Fruit fly (Drosophila melanogaster) whole organism, embryonic: Measurements from ENCODE around the gene Hf.
A peak's percentile ranks its signal among the peaks of the same experiment; 100 is the strongest.

ENCODE experiments used
- BEAF-32 ChIP-seq: fragments of 200-800 bp; sonication (Bioruptor generic); optimal IDR thresholded peaks from 3 replicates; lab custom pipeline; 2017; ENCODE audit warnings: missing biosample characterization, missing genetic modification characterization, mild to moderate bottlenecking, moderate library complexity, missing genetic modification reagents
- CG10147 ChIP-seq: fragments of 200-800 bp; sonication (Bioruptor generic); optimal IDR thresholded peaks from 2 replicates; lab custom pipeline; 2019; ENCODE audit warnings: missing biosample characterization, mild to moderate bottlenecking, missing genetic modification characterization, moderate library complexity
- CG12104 ChIP-seq: fragments of 200-800 bp; sonication (Bioruptor generic); optimal IDR thresholded peaks from 3 replicates; lab custom pipeline; 2016; ENCODE audit warnings: missing biosample characterization, missing genetic modification characterization
- CG1233 ChIP-seq: fragments of 200-800 bp; sonication (Bioruptor generic); optimal IDR thresholded peaks from 4 replicates; lab custom pipeline; 2018; ENCODE audit warnings: missing biosample characterization, mild to moderate bottlenecking, missing genetic modification characterization
- CG12659 ChIP-seq: fragments of 200-800 bp; sonication (Bioruptor generic); optimal IDR thresholded peaks from 3 replicates; lab custom pipeline; 2017; ENCODE audit warnings: mild to moderate bottlenecking, missing biosample characterization, missing genetic modification reagents, missing genetic modification characterization
- CG12942 ChIP-seq: fragments of 200-800 bp; sonication (Bioruptor generic); optimal IDR thresholded peaks from 3 replicates; lab custom pipeline; 2016; ENCODE audit warnings: missing biosample characterization, missing genetic modification characterization
- CG13287 ChIP-seq: fragments of 200-800 bp; sonication (Bioruptor generic); IDR thresholded peaks from 2 replicates; pipeline ENCODE4 v1.3.6; 2022; ENCODE audit warnings: missing biosample characterization, missing genetic modification characterization; ENCODE audit not compliant: partially characterized antibody
- CG14014 ChIP-seq: fragments of 200-800 bp; sonication (Bioruptor generic); IDR thresholded peaks from 2 replicates; pipeline ENCODE4 v1.3.6; 2022; ENCODE audit warnings: missing biosample characterization, missing genetic modification characterization
- CG15011 ChIP-seq: fragments of 200-800 bp; sonication (Bioruptor generic); optimal IDR thresholded peaks from 3 replicates; lab custom pipeline; 2018; ENCODE audit warnings: missing biosample characterization, mild to moderate bottlenecking, missing genetic modification characterization
- CG1603 ChIP-seq: fragments of 200-800 bp; sonication (Bioruptor generic); optimal IDR thresholded peaks from 2 replicates; lab custom pipeline; 2019; ENCODE audit warnings: missing biosample characterization, mild to moderate bottlenecking, missing genetic modification characterization, moderate library complexity
- CG17612 ChIP-seq: fragments of 200-800 bp; sonication (Bioruptor generic); IDR thresholded peaks from 2 replicates; pipeline ENCODE4 v1.3.6; 2022; ENCODE audit warnings: missing biosample characterization, missing genetic modification characterization
- CG18476 ChIP-seq: fragments of 200-800 bp; sonication (Bioruptor generic); optimal IDR thresholded peaks from 2 replicates; lab custom pipeline; 2016; ENCODE audit warnings: missing biosample characterization, mild to moderate bottlenecking, missing genetic modification characterization
- CG18619 ChIP-seq: fragments of 200-800 bp; sonication (Bioruptor generic); optimal IDR thresholded peaks from 3 replicates; lab custom pipeline; 2017; ENCODE audit warnings: missing biosample characterization, mild to moderate bottlenecking, missing genetic modification characterization
- CG2116 ChIP-seq: fragments of 200-800 bp; sonication (Bioruptor generic); optimal IDR thresholded peaks from 3 replicates; lab custom pipeline; 2018; ENCODE audit warnings: missing biosample characterization, mild to moderate bottlenecking, missing genetic modification characterization
- CG30020 ChIP-seq: fragments of 200-800 bp; optimal IDR thresholded peaks from 2 replicates; lab custom pipeline; 2019; ENCODE audit warnings: missing biosample characterization, mild to moderate bottlenecking, missing genetic modification characterization, moderate library complexity
- CG30431 ChIP-seq: fragments of 200-800 bp; sonication (Bioruptor generic); optimal IDR thresholded peaks from 2 replicates; lab custom pipeline; 2017; ENCODE audit warnings: missing biosample characterization, missing genetic modification characterization
- CG3163 ChIP-seq: fragments of 200-800 bp; sonication (Bioruptor generic); optimal IDR thresholded peaks from 3 replicates; lab custom pipeline; 2016; ENCODE audit warnings: missing biosample characterization, missing genetic modification characterization
- CG3407 ChIP-seq: fragments of 200-800 bp; sonication (Bioruptor generic); optimal IDR thresholded peaks from 2 replicates; lab custom pipeline; 2018; ENCODE audit warnings: missing biosample characterization, mild to moderate bottlenecking, missing genetic modification characterization
- CG34422 ChIP-seq: fragments of 200-800 bp; sonication (Bioruptor generic); IDR thresholded peaks from 3 replicates; pipeline ENCODE4 v1.3.6; 2022; ENCODE audit warnings: missing biosample characterization, missing genetic modification characterization
- CG3847 ChIP-seq: fragments of 200-800 bp; sonication (Bioruptor generic); IDR thresholded peaks from 2 replicates; pipeline ENCODE4 v1.3.6; 2022; ENCODE audit warnings: missing biosample characterization, missing genetic modification characterization
- CG4360 ChIP-seq: fragments of 200-800 bp; sonication (Bioruptor generic); IDR thresholded peaks from 2 replicates; pipeline ENCODE4 v1.3.6; 2022; ENCODE audit warnings: missing biosample characterization, missing genetic modification characterization
- CG5180 ChIP-seq: fragments of 200-800 bp; sonication (Bioruptor generic); optimal IDR thresholded peaks from 3 replicates; lab custom pipeline; 2017; ENCODE audit warnings: missing biosample characterization, missing genetic modification characterization, mild to moderate bottlenecking, moderate library complexity, missing genetic modification reagents
- CG6175 ChIP-seq: fragments of 200-800 bp; sonication (Bioruptor generic); IDR thresholded peaks from 3 replicates; pipeline ENCODE4 v1.3.6; 2022; ENCODE audit warnings: missing biosample characterization, missing genetic modification characterization
- CG6272 ChIP-seq: fragments of 200-800 bp; sonication (Bioruptor generic); IDR thresholded peaks from 2 replicates; pipeline ENCODE4 v1.3.6; 2022; ENCODE audit warnings: missing biosample characterization, missing genetic modification characterization
- CG7839 ChIP-seq: fragments of 200-800 bp; sonication (Bioruptor generic); optimal IDR thresholded peaks from 3 replicates; lab custom pipeline; 2018; ENCODE audit warnings: missing biosample characterization, mild to moderate bottlenecking, missing genetic modification characterization, moderate library complexity
- CG8281 ChIP-seq: fragments of 200-800 bp; sonication (Bioruptor generic); optimal IDR thresholded peaks from 2 replicates; lab custom pipeline; 2018; ENCODE audit warnings: missing biosample characterization, mild to moderate bottlenecking, missing genetic modification characterization, moderate library complexity
- Dip2 ChIP-seq: fragments of 200-800 bp; sonication (Bioruptor generic); IDR thresholded peaks from 2 replicates; pipeline ENCODE4 v1.3.6; 2022; ENCODE audit warnings: missing biosample characterization, missing genetic modification characterization
- Ets65A ChIP-seq: fragments of 200-800 bp; sonication (Bioruptor generic); peaks from one replicate; lab custom pipeline; 2016; ENCODE audit warnings: missing biosample characterization, missing genetic modification characterization
- HLHmδ ChIP-seq: fragments of 200-800 bp; sonication (Bioruptor generic); optimal IDR thresholded peaks from 2 replicates; lab custom pipeline; 2018; ENCODE audit warnings: missing biosample characterization, mild to moderate bottlenecking, missing genetic modification characterization, moderate library complexity
- Hand ChIP-seq: fragments of 200-800 bp; sonication (Bioruptor generic); optimal IDR thresholded peaks from 2 replicates; lab custom pipeline; 2017; ENCODE audit warnings: mild to moderate bottlenecking, missing biosample characterization, missing genetic modification reagents, missing genetic modification characterization
- Neu2 ChIP-seq: fragments of 200-800 bp; sonication (Bioruptor generic); optimal IDR thresholded peaks from 3 replicates; lab custom pipeline; 2016; ENCODE audit warnings: missing biosample characterization, missing genetic modification characterization, borderline replicate concordance
- Nf-YC ChIP-seq: fragments of 200-800 bp; optimal IDR thresholded peaks from 3 replicates; lab custom pipeline; 2019; ENCODE audit warnings: missing biosample characterization, mild to moderate bottlenecking, missing genetic modification characterization, moderate library complexity
- Opbp ChIP-seq: fragments of 200-800 bp; sonication (Bioruptor generic); IDR thresholded peaks from 3 replicates; pipeline ENCODE4 v1.3.6; 2022; ENCODE audit warnings: missing biosample characterization, missing genetic modification characterization; ENCODE audit not compliant: partially characterized antibody
- Ptx1 ChIP-seq: fragments of 200-800 bp; sonication (Bioruptor generic); IDR thresholded peaks from 2 replicates; pipeline ENCODE4 v1.3.6; 2022; ENCODE audit warnings: missing biosample characterization, missing genetic modification characterization
- Trl ChIP-seq, 3 experiments: fragments of >200 bp in 2 of 3; fragments of 200-800 bp in 1 of 3; sonication (Bioruptor generic) in 1 of 3; optimal IDR thresholded peaks; 2 replicates in 1 of 3; 3 replicates in 2 of 3; lab custom pipeline; 2016 to 2017; ENCODE audit warnings: missing biosample characterization in 1 of 3, missing genetic modification characterization in 1 of 3
- bowl ChIP-seq: fragments of 200-800 bp; sonication (Bioruptor generic); IDR thresholded peaks from 2 replicates; pipeline ENCODE4 v1.3.6; 2022; ENCODE audit warnings: missing biosample characterization, missing genetic modification characterization
- btn ChIP-seq: fragments of 200-800 bp; sonication (Bioruptor generic); optimal IDR thresholded peaks from 2 replicates; lab custom pipeline; 2016; ENCODE audit warnings: missing biosample characterization, missing genetic modification characterization
- chif ChIP-seq, 2 experiments: fragments of 200-800 bp; sonication (Bioruptor generic); optimal IDR thresholded peaks; 3 replicates each; lab custom pipeline; 2016; ENCODE audit warnings: missing biosample characterization in 2 of 2, missing genetic modification characterization in 2 of 2
- chinmo ChIP-seq: fragments of 200-800 bp; sonication (Bioruptor generic); IDR thresholded peaks from 4 replicates; pipeline ENCODE4 v1.3.6; 2022; ENCODE audit warnings: missing biosample characterization, missing genetic modification characterization; ENCODE audit not compliant: partially characterized antibody
- ems ChIP-seq: fragments of 200-800 bp; sonication (Bioruptor generic); optimal IDR thresholded peaks from 3 replicates; lab custom pipeline; 2016; ENCODE audit warnings: missing biosample characterization, missing genetic modification characterization
- exex ChIP-seq: fragments of 200-800 bp; sonication (Bioruptor generic); optimal IDR thresholded peaks from 4 replicates; lab custom pipeline; 2018; ENCODE audit warnings: missing biosample characterization, mild to moderate bottlenecking, missing genetic modification characterization, moderate library complexity
- fd64A ChIP-seq: fragments of 200-800 bp; sonication (Bioruptor generic); optimal IDR thresholded peaks from 3 replicates; lab custom pipeline; 2018; ENCODE audit warnings: missing biosample characterization, mild to moderate bottlenecking, missing genetic modification characterization
- her ChIP-seq: fragments of 200-800 bp; sonication (Bioruptor generic); optimal IDR thresholded peaks from 2 replicates; lab custom pipeline; 2016; ENCODE audit warnings: missing biosample characterization, missing genetic modification characterization
- ind ChIP-seq: fragments of 200-800 bp; sonication (Bioruptor generic); optimal IDR thresholded peaks from 3 replicates; lab custom pipeline; 2016; ENCODE audit warnings: missing biosample characterization, missing genetic modification characterization
- ken ChIP-seq: fragments of 200-800 bp; sonication (Bioruptor generic); IDR thresholded peaks from 3 replicates; pipeline ENCODE4 v1.3.6; 2022; ENCODE audit warnings: missing biosample characterization, missing genetic modification characterization
- mirr ChIP-seq: fragments of 200-800 bp; sonication (Bioruptor generic); optimal IDR thresholded peaks from 3 replicates; lab custom pipeline; 2018; ENCODE audit warnings: missing biosample characterization, mild to moderate bottlenecking, missing genetic modification characterization
- peb ChIP-seq: fragments of 200-800 bp; sonication (Bioruptor generic); IDR thresholded peaks from 2 replicates; pipeline ENCODE4 v1.3.6; 2022; ENCODE audit warnings: missing biosample characterization, missing genetic modification characterization
- ssp ChIP-seq: fragments of 200-800 bp; sonication (Bioruptor generic); IDR thresholded peaks from 2 replicates; pipeline ENCODE4 v1.3.6; 2022; ENCODE audit warnings: missing biosample characterization, missing genetic modification characterization
- trem ChIP-seq: fragments of 200-800 bp; optimal IDR thresholded peaks from 3 replicates; lab custom pipeline; 2019; ENCODE audit warnings: missing biosample characterization, mild to moderate bottlenecking, missing genetic modification characterization, moderate library complexity
- ttk ChIP-seq: fragments of 200-800 bp; sonication (Bioruptor generic); IDR thresholded peaks from 2 replicates; pipeline ENCODE4 v2.1.2; 2022; ENCODE audit warnings: missing biosample characterization, missing genetic modification characterization
- unc-4 ChIP-seq: fragments of 200-800 bp; sonication (Bioruptor generic); IDR thresholded peaks from 2 replicates; pipeline ENCODE4 v1.3.6; 2022; ENCODE audit warnings: missing biosample characterization, missing genetic modification characterization; ENCODE audit not compliant: partially characterized antibody

Gene Hf

DNA sequence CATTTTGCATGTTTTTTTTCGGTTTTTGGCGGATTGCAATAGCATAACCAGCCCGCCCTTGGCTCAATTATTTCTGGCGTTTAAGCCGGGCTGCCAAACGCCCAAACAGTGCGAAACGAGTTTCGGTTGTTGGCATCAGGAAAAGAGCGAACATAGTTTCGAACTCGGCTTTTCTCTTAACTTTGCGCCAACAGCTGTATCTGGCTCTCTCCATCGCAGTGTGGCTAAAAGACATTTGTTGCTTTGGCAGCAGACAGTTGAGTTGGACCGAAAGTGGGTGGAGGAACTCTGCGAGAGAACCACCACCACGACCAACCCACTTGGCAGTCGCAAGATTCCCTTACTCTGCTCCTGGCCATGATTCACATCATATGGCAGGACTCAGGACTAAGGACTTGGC is 50.5 kb downstream of the Hf start:
- TF ChIP-seq btn (GFP tag; lab: Kevin White, UChicago), result no peak
- 0 out of 2 replicates have a peak, but pooled peaks have one; percentile 13 for TF ChIP-seq unc-4 (GFP tag; lab: Robert Waterston, UW)
- no peak for TF ChIP-seq Hand (GFP tag; lab: Kevin White, UChicago)
- TF ChIP-seq Dip2 (GFP tag; lab: Robert Waterston, UW), result no peak
- no peak for TF ChIP-seq CG30020 (tag; lab: Kevin White, UChicago)
- no peak for TF ChIP-seq CG3847 (GFP tag; lab: Robert Waterston, UW)
- TF ChIP-seq Ptx1, result no peak
- peak; percentile 47 to 54 for TF ChIP-seq Trl (optimal IDR thresholded peaks at IDR 0.05; lab: Kevin White, UChicago)
- no peak for TF ChIP-seq Trl (GFP tag; optimal IDR thresholded peaks at IDR 0.05; lab: Kevin White, UChicago)
- no peak for TF ChIP-seq mirr (GFP tag; lab: Kevin White, UChicago)
- TF ChIP-seq CG18619 (GFP tag; lab: Kevin White, UChicago), result no peak
- no peak for TF ChIP-seq CG15011
- no peak for TF ChIP-seq Ets65A
- TF ChIP-seq ssp (GFP tag; lab: Robert Waterston, UW), result no peak
- no peak for TF ChIP-seq Neu2 (GFP tag; lab: Kevin White, UChicago)
- no peak for TF ChIP-seq Nf-YC (tag; lab: Kevin White, UChicago)
- TF ChIP-seq HLHmδ (GFP tag; lab: Kevin White, UChicago), result no peak
- no peak for TF ChIP-seq peb (GFP tag; lab: Robert Waterston, UW)
- TF ChIP-seq CG12942 (GFP tag; lab: Kevin White, UChicago), result no peak
- TF ChIP-seq bowl (GFP tag; lab: Robert Waterston, UW), result no peak
- TF ChIP-seq CG6272, result no peak
- no peak for TF ChIP-seq CG4360
- no peak for TF ChIP-seq her (GFP tag; lab: Kevin White, UChicago)
- no peak for TF ChIP-seq exex
- TF ChIP-seq CG13287, result 0 out of 2 replicates have a peak, but pooled peaks have one; percentile 12
- no peak for TF ChIP-seq CG34422
- no peak for TF ChIP-seq CG14014 (GFP tag; lab: Robert Waterston, UW)
- no peak for TF ChIP-seq CG10147 (GFP tag; lab: Kevin White, UChicago)
- TF ChIP-seq CG12659 (GFP tag; lab: Kevin White, UChicago), result no peak
- no peak for TF ChIP-seq Opbp
- no peak for TF ChIP-seq fd64A (GFP tag; lab: Kevin White, UChicago)
- TF ChIP-seq CG1603, result no peak
- TF ChIP-seq CG3407 (GFP tag; lab: Kevin White, UChicago), result no peak
- TF ChIP-seq CG5180 (GFP tag; lab: Kevin White, UChicago), result peak; percentile 68
- no peak for TF ChIP-seq CG18476 (GFP tag; lab: Kevin White, UChicago)
- no peak for TF ChIP-seq CG8281 (tag; lab: Kevin White, UChicago)
- TF ChIP-seq chinmo (GFP tag; lab: Robert Waterston, UW), result 0 out of 4 replicates have a peak, but pooled peaks have one; percentile 54
- TF ChIP-seq chif (GFP tag; optimal IDR thresholded peaks at IDR 0.05; lab: Kevin White, UChicago), result no peak
- TF ChIP-seq CG2116 (GFP tag; lab: Kevin White, UChicago), result no peak
- no peak for TF ChIP-seq ind
- no peak for TF ChIP-seq CG17612 (GFP tag; lab: Robert Waterston, UW)
- no peak for TF ChIP-seq CG6175 (GFP tag; lab: Robert Waterston, UW)
- TF ChIP-seq trem (tag; lab: Kevin White, UChicago), result no peak
- no peak for TF ChIP-seq CG12104 (GFP tag; lab: Kevin White, UChicago)
- TF ChIP-seq BEAF-32 (GFP tag; lab: Kevin White, UChicago), result no peak
- no peak for TF ChIP-seq ems
- TF ChIP-seq CG7839, result no peak
- TF ChIP-seq CG3163 (GFP tag; lab: Kevin White, UChicago), result peak; percentile 83
- TF ChIP-seq ken (GFP tag; lab: Robert Waterston, UW), result no peak
- no peak for TF ChIP-seq ttk (GFP tag; lab: Robert Waterston, UW)
- TF ChIP-seq CG1233 (GFP tag; lab: Kevin White, UChicago), result no peak
- TF ChIP-seq CG30431 (GFP tag; lab: Kevin White, UChicago), result no peak
